Fruit fly (Drosophila melanogaster): ENCODE results near the gene CG31145.
A peak's percentile ranks its signal among the peaks of the same experiment; 100 is the strongest.

The CG31145 gene

DNA sequence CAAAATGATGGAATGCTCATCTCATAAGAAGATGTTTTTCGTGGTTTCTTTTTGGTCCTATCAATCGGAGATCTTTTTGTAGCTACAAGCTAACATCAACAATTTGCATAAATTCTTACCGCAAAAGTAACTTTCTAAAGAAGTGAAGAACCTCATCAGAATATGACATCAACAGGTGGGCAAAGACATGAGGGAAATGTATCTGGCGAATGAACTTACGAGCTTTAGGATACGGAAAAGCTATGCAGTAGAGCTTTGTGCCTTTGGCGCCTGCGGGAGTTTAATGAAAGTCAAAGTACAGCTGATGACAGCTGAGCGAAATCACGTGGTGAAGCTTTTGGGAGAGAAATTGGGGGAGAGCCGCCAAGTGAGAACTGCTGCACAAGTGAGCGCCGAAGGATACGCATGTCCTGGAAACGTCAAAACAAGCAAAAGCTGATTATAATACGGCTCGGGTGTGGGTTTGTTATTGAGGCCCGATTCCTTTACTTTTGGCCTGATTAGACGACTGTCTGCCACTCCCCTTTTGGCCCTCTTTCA, 2.7 kb downstream of the CG31145 start:
- TF ChIP-seq CG34406 (GFP tag; optimal IDR thresholded peaks at IDR 0.05) = no peak
- peak; percentile 38 for TF ChIP-seq Eip78C (GFP tag)

dm6 chr3R:23664437-23664836, 5.0 kb downstream of the CG31145 start:
- TF ChIP-seq salr (GFP tag; optimal IDR thresholded peaks at IDR 0.05) (no peak), Eip78C (GFP tag) (peak; percentile 38), Eip75B (GFP tag; optimal IDR thresholded peaks at IDR 0.05) (no peak), CG3919 (GFP tag; optimal IDR thresholded peaks at IDR 0.05) (no peak), esn (GFP tag; optimal IDR thresholded peaks at IDR 0.05) (no peak), CG10631 (GFP tag; optimal IDR thresholded peaks at IDR 0.05) (no peak), Eip93F (GFP tag; optimal IDR thresholded peaks at IDR 0.05) (no peak), topi (GFP tag; optimal IDR thresholded peaks at IDR 0.05) (no peak)

DNA sequence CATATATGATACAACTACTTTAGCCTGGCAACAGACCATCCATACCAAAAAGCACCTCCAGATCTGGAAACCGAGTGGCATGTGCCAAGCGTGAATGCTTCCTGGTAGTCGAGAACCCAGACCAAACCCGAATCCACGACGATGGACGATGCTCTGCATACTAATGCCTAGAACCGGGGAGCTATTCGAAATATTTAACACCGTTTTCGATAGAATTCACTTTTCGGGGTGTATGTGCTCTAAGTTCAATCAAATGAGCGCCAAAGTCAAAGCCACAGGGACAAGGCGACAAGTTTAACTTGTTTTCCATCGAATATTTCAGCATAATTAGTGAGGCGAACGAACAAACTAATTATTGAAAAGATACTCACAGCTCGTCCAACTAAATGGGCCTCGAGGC, 6.7 kb downstream of the CG31145 start:
- no peak for TF ChIP-seq fd59A (GFP tag; optimal IDR thresholded peaks at IDR 0.05)
- no peak for TF ChIP-seq Lpt (GFP tag; optimal IDR thresholded peaks at IDR 0.05)
- TF ChIP-seq Eip78C (GFP tag) = peak; percentile 26

DNA sequence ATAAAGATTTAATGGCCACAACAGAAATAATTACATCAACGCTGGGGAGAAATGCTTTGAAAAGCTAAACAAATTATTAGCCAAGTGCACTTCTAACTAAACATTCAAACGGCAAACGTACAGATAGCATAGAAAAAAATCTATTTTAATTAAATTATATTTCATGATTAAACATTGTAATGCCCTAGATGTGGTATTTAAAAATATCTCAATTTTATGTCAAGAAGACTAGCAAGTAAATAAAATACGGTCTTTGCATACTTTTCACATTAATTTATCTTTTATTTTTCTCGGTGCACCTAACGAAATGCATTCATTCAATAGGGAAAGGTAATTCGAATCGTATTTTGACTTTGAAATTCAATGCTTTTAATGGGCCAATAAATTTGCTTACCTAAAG, 9.9 kb downstream of the CG31145 start:
- TF ChIP-seq Eip75B (GFP tag; optimal IDR thresholded peaks at IDR 0.05) = no peak
- TF ChIP-seq pdm3 (GFP tag; optimal IDR thresholded peaks at IDR 0.05) = no peak
- TF ChIP-seq CG32006 (GFP tag; optimal IDR thresholded peaks at IDR 0.05) = peak; percentile 13
- 0 out of 2 replicates have a peak, but pooled peaks have one; percentile 12 for TF ChIP-seq CG15336 (GFP tag; IDR thresholded peaks at IDR 0.05)

dm6 chr3R:23658948-23659347, 10.5 kb downstream of the CG31145 start:
- TF ChIP-seq lz (GFP tag; optimal IDR thresholded peaks at IDR 0.05) (no peak), Hr39 (GFP tag; optimal IDR thresholded peaks at IDR 0.05) (no peak), CG6163 (GFP tag; IDR thresholded peaks at IDR 0.05) (no peak), CG11902 (GFP tag; optimal IDR thresholded peaks at IDR 0.05) (no peak), CG10631 (GFP tag; optimal IDR thresholded peaks at IDR 0.05) (no peak), CG15336 (GFP tag; IDR thresholded peaks at IDR 0.05) (no peak), CG9139 (GFP tag; optimal IDR thresholded peaks at IDR 0.05) (no peak)

dm6 chr3R:23657357-23658318, 11.8 kb downstream of the CG31145 start:
- TF ChIP-seq CG16779 (tag; optimal IDR thresholded peaks at IDR 0.05) (no peak), OdsH (GFP tag; optimal IDR thresholded peaks at IDR 0.05) (peak; percentile 12), fd85E (GFP tag; optimal IDR thresholded peaks at IDR 0.05) (no peak), CG31627 (GFP tag; optimal IDR thresholded peaks at IDR 0.05) (no peak), net (GFP tag; optimal IDR thresholded peaks at IDR 0.05) (peak; percentile 24), dac (GFP tag; optimal IDR thresholded peaks at IDR 0.05) (no peak), fkh (GFP tag; optimal IDR thresholded peaks at IDR 0.05) (peak; percentile 99), CG8632 (GFP tag; optimal IDR thresholded peaks at IDR 0.05) (peak; percentile 54), CG11762 (GFP tag; optimal IDR thresholded peaks at IDR 0.05; ENCODE audit: insufficient read depth) (no peak), Lpt (GFP tag; optimal IDR thresholded peaks at IDR 0.05) (no peak), CG15336 (GFP tag; IDR thresholded peaks at IDR 0.05) (0 out of 2 replicates have a peak, but pooled peaks have one; percentile 7), CG8119 (GFP tag; IDR thresholded peaks at IDR 0.05) (no peak), CG6163 (GFP tag; IDR thresholded peaks at IDR 0.05) (peak; percentile 35; the same call in 1 of the 3 replicates), Sox14 (GFP tag; optimal IDR thresholded peaks at IDR 0.05) (no peak), Ets21C (GFP tag; optimal IDR thresholded peaks at IDR 0.05) (no peak), Hr39 (GFP tag; optimal IDR thresholded peaks at IDR 0.05) (no peak), CG34406 (GFP tag; optimal IDR thresholded peaks at IDR 0.05) (peak; percentile 39), esn (GFP tag; optimal IDR thresholded peaks at IDR 0.05) (peak; percentile 26), lz (GFP tag; optimal IDR thresholded peaks at IDR 0.05) (no peak), topi (GFP tag; optimal IDR thresholded peaks at IDR 0.05) (no peak), CG1621 (tag; optimal IDR thresholded peaks at IDR 0.05) (peak; percentile 10), Sox15 (GFP tag; optimal IDR thresholded peaks at IDR 0.05) (no peak), CG6808 (GFP tag; optimal IDR thresholded peaks at IDR 0.05) (peak; percentile 35), achi (GFP tag; optimal IDR thresholded peaks at IDR 0.05) (peak; percentile 23), vri (GFP tag; optimal IDR thresholded peaks at IDR 0.05) (peak; percentile 70), cyc (GFP tag; optimal IDR thresholded peaks at IDR 0.05) (no peak), CG6854 (GFP tag; optimal IDR thresholded peaks at IDR 0.05) (no peak)

Data from whole organism, prepupa.